Fruit fly (Drosophila melanogaster): Measurements from ENCODE around the gene mrva.

dm6 chr3L:7283541-7283940 lies 45.1 kb downstream of the mrva start:
- no peak for TF ChIP-seq Lpt (GFP tag; optimal IDR thresholded peaks at IDR 0.05)
- TF ChIP-seq Eip93F (GFP tag; optimal IDR thresholded peaks at IDR 0.05) = no peak
- no peak for TF ChIP-seq Met (GFP tag; optimal IDR thresholded peaks at IDR 0.05)
- no peak for TF ChIP-seq net (GFP tag; optimal IDR thresholded peaks at IDR 0.05)
- no peak for TF ChIP-seq CG11294 (GFP tag; IDR thresholded peaks at IDR 0.05)
- no peak for TF ChIP-seq CG15336 (GFP tag; IDR thresholded peaks at IDR 0.05)

Measured in whole organism, prepupa.